Fruit fly (Drosophila melanogaster): Measurements from ENCODE around the gene Phlpp.

Phlpp gene

dm6 chr2L:19058916-19059315 lies at the start of gene Phlpp:
Phlpp (plus strand) TSS chr2L:19059129.
- TF ChIP-seq Dif (GFP tag; optimal IDR thresholded peaks at IDR 0.05; ENCODE audit: partially characterized antibody) (no peak), ey (GFP tag; optimal IDR thresholded peaks at IDR 0.05) (peak; percentile 17)

dm6 chr2L:19009130-19009529 lies 49.8 kb upstream of the Phlpp start, which contains the start of gene RpL30:
RpL30 (minus strand) TSS chr2L:19009306.
- TF ChIP-seq dsf (GFP tag; optimal IDR thresholded peaks at IDR 0.05; ENCODE audit: borderline replicate concordance): peak; percentile 22
- TF ChIP-seq Vsx2 (GFP tag; optimal IDR thresholded peaks at IDR 0.05; ENCODE audit: partially characterized antibody): no peak
- no peak for TF ChIP-seq usp (GFP tag; optimal IDR thresholded peaks at IDR 0.05)
- TF ChIP-seq Myc (optimal IDR thresholded peaks at IDR 0.05): peak; percentile 97
- no peak for TF ChIP-seq Rel (GFP tag; optimal IDR thresholded peaks at IDR 0.05)
- peak; percentile 78 for TF ChIP-seq Rel (tag; optimal IDR thresholded peaks at IDR 0.05)
- TF ChIP-seq fru (GFP tag; optimal IDR thresholded peaks at IDR 0.05): peak; percentile 81
- peak; percentile 71 for TF ChIP-seq Jra (GFP tag; optimal IDR thresholded peaks at IDR 0.05)
- TF ChIP-seq ey (GFP tag; optimal IDR thresholded peaks at IDR 0.05): peak; percentile 54
- TF ChIP-seq tai (GFP tag; optimal IDR thresholded peaks at IDR 0.05): no peak
- no peak for TF ChIP-seq pan (optimal IDR thresholded peaks at IDR 0.05)
- TF ChIP-seq sage (GFP tag; optimal IDR thresholded peaks at IDR 0.05): peak; percentile 33
- peak; percentile 71 for TF ChIP-seq Mio (GFP tag; optimal IDR thresholded peaks at IDR 0.05)
- peak; percentile 88 for TF ChIP-seq sv (GFP tag; optimal IDR thresholded peaks at IDR 0.05)
- TF ChIP-seq psq (GFP tag; optimal IDR thresholded peaks at IDR 0.05): peak; percentile 56
- TF ChIP-seq jim (GFP tag; optimal IDR thresholded peaks at IDR 0.05): no peak
- peak; percentile 78 for TF ChIP-seq HLH106 (tag; optimal IDR thresholded peaks at IDR 0.05)
- TF ChIP-seq h (GFP tag; optimal IDR thresholded peaks at IDR 0.05): peak; percentile 90
- peak; percentile 87 for TF ChIP-seq dmrt93B (GFP tag; optimal IDR thresholded peaks at IDR 0.05)
- peak; percentile 94 for TF ChIP-seq rgr (GFP tag; optimal IDR thresholded peaks at IDR 0.05)
- no peak for TF ChIP-seq N (GFP tag; optimal IDR thresholded peaks at IDR 0.05)
- TF ChIP-seq brk (GFP tag; optimal IDR thresholded peaks at IDR 0.05): no peak
- TF ChIP-seq OdsH (GFP tag; optimal IDR thresholded peaks at IDR 0.05): peak; percentile 82
- peak; percentile 85 for TF ChIP-seq Hr83 (GFP tag; optimal IDR thresholded peaks at IDR 0.05; ENCODE audit: poor library complexity, severe bottlenecking)
- peak; percentile 90 for TF ChIP-seq br (GFP tag; optimal IDR thresholded peaks at IDR 0.05)
- TF ChIP-seq CrebA (GFP tag; optimal IDR thresholded peaks at IDR 0.05; ENCODE audit: borderline replicate concordance): no peak
- TF ChIP-seq Hr78 (GFP tag; optimal IDR thresholded peaks at IDR 0.05): no peak
- peak; percentile 68 for TF ChIP-seq CG32264 (GFP tag; optimal IDR thresholded peaks at IDR 0.05)
- peak; percentile 81 for TF ChIP-seq Hnf4 (GFP tag; optimal IDR thresholded peaks at IDR 0.05)
- TF ChIP-seq GATAd (GFP tag; optimal IDR thresholded peaks at IDR 0.05): no peak
- TF ChIP-seq woc (GFP tag; optimal IDR thresholded peaks at IDR 0.05): peak; percentile 51
- TF ChIP-seq CG9705 (GFP tag; optimal IDR thresholded peaks at IDR 0.05): peak; percentile 87
- peak; percentile 46 to 79 for TF ChIP-seq foxo (GFP tag; optimal IDR thresholded peaks at IDR 0.05)
- no peak for TF ChIP-seq dl (GFP tag; optimal IDR thresholded peaks at IDR 0.05; ENCODE audit: insufficient read depth in 1 of 2, partially characterized antibody in 2 of 2)
- peak; percentile 49 for TF ChIP-seq Dif (GFP tag; optimal IDR thresholded peaks at IDR 0.05; ENCODE audit: partially characterized antibody)
- TF ChIP-seq Dfd (GFP tag; optimal IDR thresholded peaks at IDR 0.05): no peak
- TF ChIP-seq Abd-B (GFP tag; optimal IDR thresholded peaks at IDR 0.05): no peak
- no peak for TF ChIP-seq lola (GFP tag; optimal IDR thresholded peaks at IDR 0.05)
- TF ChIP-seq Sp1 (GFP tag; optimal IDR thresholded peaks at IDR 0.05): peak; percentile 92

- TF ChIP-seq dsf (GFP tag; optimal IDR thresholded peaks at IDR 0.05; ENCODE audit: borderline replicate concordance): no peak
- no peak for TF ChIP-seq lola (GFP tag; optimal IDR thresholded peaks at IDR 0.05)
- TF ChIP-seq br (GFP tag; optimal IDR thresholded peaks at IDR 0.05): no peak
- no peak for TF ChIP-seq psq (GFP tag; optimal IDR thresholded peaks at IDR 0.05)
- TF ChIP-seq pan (optimal IDR thresholded peaks at IDR 0.05): no peak
Observed at dm6 chr2L:19010037-19010436, 48.9 kb upstream of the Phlpp start.
